Worm (Caenorhabditis elegans): ENCODE data around the gene B0285.3.

DNA sequence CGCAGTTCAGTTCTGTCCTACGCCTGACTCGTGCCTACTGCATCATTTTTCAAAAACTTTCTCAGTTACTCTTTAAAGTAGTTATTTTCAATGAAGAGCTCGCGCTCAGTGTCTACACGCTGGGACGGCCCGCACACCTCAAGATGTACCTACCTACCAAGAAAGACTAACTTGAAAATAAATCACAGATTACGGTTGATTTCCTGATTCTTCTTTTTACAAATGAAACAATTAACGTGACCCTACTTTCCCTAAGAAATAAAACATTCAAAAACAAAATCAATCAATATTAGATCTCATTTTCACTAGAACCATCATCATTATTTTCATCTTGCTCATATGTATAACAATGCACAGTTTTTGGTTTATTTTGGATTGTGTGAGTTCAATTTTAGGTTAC is 21.7 kb downstream of the B0285.3 start, which contains the start of gene H38K22.7:
- no peak for TF ChIP-seq him-1 (tag; optimal IDR thresholded peaks at IDR 0.05)
- no peak for TF ChIP-seq dao-5 (tag; optimal IDR thresholded peaks at IDR 0.05)
- no peak for TF ChIP-seq W03F9.2 (tag; optimal IDR thresholded peaks at IDR 0.05)

Data from whole organism, L4/young adult.